Fruit fly (Drosophila melanogaster): ENCODE data around the gene Dpck.

The Dpck gene

dm6 chr3R:7081972-7082371 is at the start of gene Dpck (continued):
- TF ChIP-seq chif (GFP tag; optimal IDR thresholded peaks at IDR 0.05): no peak
- peak; percentile 16 for TF ChIP-seq CG13296 (GFP tag; optimal IDR thresholded peaks at IDR 0.05)
- TF ChIP-seq B-H2 (GFP tag; optimal IDR thresholded peaks at IDR 0.05): peak; percentile 22
- TF ChIP-seq bab2 (GFP tag; optimal IDR thresholded peaks at IDR 0.05): peak; percentile 7
- peak; percentile 28 for TF ChIP-seq CG18262 (tag; optimal IDR thresholded peaks at IDR 0.05)
- TF ChIP-seq disco-r (GFP tag; optimal IDR thresholded peaks at IDR 0.05): no peak
- peak; percentile 21 for TF ChIP-seq CG10543 (GFP tag; optimal IDR thresholded peaks at IDR 0.05)
- no peak for TF ChIP-seq CG6689 (GFP tag; IDR thresholded peaks at IDR 0.05)
- peak; percentile 41 for TF ChIP-seq CG33213 (GFP tag; optimal IDR thresholded peaks at IDR 0.05)
- TF ChIP-seq Nf-YC (tag; optimal IDR thresholded peaks at IDR 0.05): peak; percentile 28
- TF ChIP-seq lab (GFP tag; optimal IDR thresholded peaks at IDR 0.05): peak; percentile 31
- TF ChIP-seq Ptx1 (GFP tag; IDR thresholded peaks at IDR 0.05): 0 out of 2 replicates have a peak, but pooled peaks have one; percentile 6
- no peak for TF ChIP-seq otp (GFP tag; IDR thresholded peaks at IDR 0.05)
- peak; percentile 26 for TF ChIP-seq gem (tag; optimal IDR thresholded peaks at IDR 0.05)
- no peak for TF ChIP-seq yki (optimal IDR thresholded peaks at IDR 0.05)
- no peak for TF ChIP-seq cwo (GFP tag; optimal IDR thresholded peaks at IDR 0.05)
- no peak for TF ChIP-seq p53 (GFP tag; optimal IDR thresholded peaks at IDR 0.05)
- TF ChIP-seq gcm (GFP tag; optimal IDR thresholded peaks at IDR 0.05): peak; percentile 9
- TF ChIP-seq CG8924 (tag; optimal IDR thresholded peaks at IDR 0.05): peak; percentile 34
- no peak for TF ChIP-seq sisA (GFP tag; IDR thresholded peaks at IDR 0.05)
- peak; percentile 27 for TF ChIP-seq CG17359 (tag; optimal IDR thresholded peaks at IDR 0.05)
- TF ChIP-seq CG13624 (GFP tag; optimal IDR thresholded peaks at IDR 0.05): peak; percentile 46
- peak; percentile 72 for TF ChIP-seq MBD-R2 (GFP tag; IDR thresholded peaks at IDR 0.05)
- peak; percentile 36 for TF ChIP-seq Fer1 (GFP tag; optimal IDR thresholded peaks at IDR 0.05)
- 0 out of 3 replicates have a peak, but pooled peaks have one; percentile 30 for TF ChIP-seq CG17361 (GFP tag; IDR thresholded peaks at IDR 0.05)
- TF ChIP-seq CTCF (GFP tag; optimal IDR thresholded peaks at IDR 0.05): peak; percentile 14
- TF ChIP-seq CG34422 (GFP tag; IDR thresholded peaks at IDR 0.05): no peak
- peak; percentile 38 for TF ChIP-seq ems (GFP tag; optimal IDR thresholded peaks at IDR 0.05)
- TF ChIP-seq wek (GFP tag; optimal IDR thresholded peaks at IDR 0.05): no peak
- TF ChIP-seq CG3847 (GFP tag; IDR thresholded peaks at IDR 0.05): 0 out of 2 replicates have a peak, but pooled peaks have one; percentile 32
- no peak for TF ChIP-seq bbx (GFP tag; IDR thresholded peaks at IDR 0.05; ENCODE audit: partially characterized antibody)
- TF ChIP-seq GATAe (GFP tag; conservative IDR thresholded peaks at IDR 0.05): no peak
- TF ChIP-seq chn (GFP tag; optimal IDR thresholded peaks at IDR 0.05): no peak
- peak; percentile 7 for TF ChIP-seq CG18011 (GFP tag; optimal IDR thresholded peaks at IDR 0.05)
- no peak for TF ChIP-seq ap (GFP tag; IDR thresholded peaks at IDR 0.05)
- TF ChIP-seq toy (GFP tag; IDR thresholded peaks at IDR 0.05): no peak
- TF ChIP-seq Hmr (GFP tag; optimal IDR thresholded peaks at IDR 0.05): peak; percentile 46
- TF ChIP-seq tx (GFP tag; optimal IDR thresholded peaks at IDR 0.05): no peak
- no peak for TF ChIP-seq bcd (GFP tag; optimal IDR thresholded peaks at IDR 0.05)
- peak; percentile 41 for TF ChIP-seq phol (tag; optimal IDR thresholded peaks at IDR 0.05)
- no peak for TF ChIP-seq ewg (GFP tag; optimal IDR thresholded peaks at IDR 0.05)
- peak; percentile 32 for TF ChIP-seq gro (GFP tag; optimal IDR thresholded peaks at IDR 0.05)
- no peak for TF ChIP-seq MTF-1 (GFP tag; optimal IDR thresholded peaks at IDR 0.05; ENCODE audit: borderline replicate concordance)
- no peak for TF ChIP-seq Awh (GFP tag; IDR thresholded peaks at IDR 0.05)
- peak; percentile 10; the same call in 1 of the 2 replicates for TF ChIP-seq CG9932 (GFP tag; IDR thresholded peaks at IDR 0.05)
- no peak for TF ChIP-seq Sox102F (GFP tag; optimal IDR thresholded peaks at IDR 0.05)
- TF ChIP-seq CG7357 (GFP tag; IDR thresholded peaks at IDR 0.05): no peak
- peak; percentile 85 for TF ChIP-seq row (GFP tag; IDR thresholded peaks at IDR 0.05)
- peak; percentile 29 for TF ChIP-seq CG2678 (tag; optimal IDR thresholded peaks at IDR 0.05)
- no peak for TF ChIP-seq Kr (GFP tag; optimal IDR thresholded peaks at IDR 0.05)
- peak; percentile 22 for TF ChIP-seq CG33557 (GFP tag; optimal IDR thresholded peaks at IDR 0.05)
- peak; percentile 17 for TF ChIP-seq caup (GFP tag; optimal IDR thresholded peaks at IDR 0.05; ENCODE audit: severe bottlenecking)

Data from whole organism, embryonic.